Worm (Caenorhabditis elegans) whole organism, early embryonic: ENCODE results near the gene cec-3.

ENCODE experiments used
- B0310.2 ChIP-seq: sonication (generic microtip); optimal IDR thresholded peaks from 2 replicates; lab custom pipeline; 2016; ENCODE audit warnings: mild to moderate bottlenecking, missing genetic modification characterization, missing compliant biosample characterization
- F13C5.2 ChIP-seq: sonication (generic microtip); optimal IDR thresholded peaks from 2 replicates; lab custom pipeline; 2017; ENCODE audit warnings: mild to moderate bottlenecking, missing genetic modification characterization, inconsistent platforms, missing compliant biosample characterization
- aly-1 ChIP-seq: sonication (generic microtip); optimal IDR thresholded peaks from 2 replicates; lab custom pipeline; 2016; ENCODE audit warnings: missing genetic modification characterization, missing compliant biosample characterization
- ama-1 ChIP-seq: fragments of 150-350 bp; optimal IDR thresholded peaks from 2 replicates; lab custom pipeline; 2014
- ceh-13 ChIP-seq: fragments of 200-800 bp; sonication (Bioruptor generic); optimal IDR thresholded peaks from 2 replicates; lab custom pipeline; 2018; ENCODE audit warnings: mild to moderate bottlenecking, missing genetic modification characterization, missing compliant biosample characterization
- ceh-36 ChIP-seq: sonication (generic microtip); optimal IDR thresholded peaks from 2 replicates; lab custom pipeline; 2016; ENCODE audit warnings: missing genetic modification characterization, inconsistent platforms, missing compliant biosample characterization
- ets-7 ChIP-seq: sonication (generic microtip); optimal IDR thresholded peaks from 2 replicates; lab custom pipeline; 2016; ENCODE audit warnings: missing genotype, missing genetic modification characterization, missing compliant biosample characterization
- flt-1 ChIP-seq: fragments of 200-800 bp; sonication (Bioruptor generic); IDR thresholded peaks from 2 replicates; pipeline ENCODE4 v1.3.6; 2022; ENCODE audit warnings: missing genetic modification characterization, missing compliant biosample characterization
- hmbx-1 ChIP-seq: sonication (generic microtip); optimal IDR thresholded peaks from 2 replicates; lab custom pipeline; 2016; ENCODE audit warnings: mild to moderate bottlenecking, missing genetic modification characterization, missing compliant biosample characterization
- hmg-4 ChIP-seq: fragments of 200-800 bp; sonication (Bioruptor generic); optimal IDR thresholded peaks from 2 replicates; lab custom pipeline; 2018; ENCODE audit warnings: mild to moderate bottlenecking, missing genetic modification characterization, missing compliant biosample characterization
- hnd-1 ChIP-seq: sonication (generic microtip); optimal IDR thresholded peaks from 2 replicates; lab custom pipeline; 2016; ENCODE audit warnings: missing genetic modification characterization, missing compliant biosample characterization
- pes-1 ChIP-seq: fragments of 200-800 bp; sonication (Bioruptor generic); IDR thresholded peaks from 2 replicates; pipeline ENCODE4 v1.3.6; 2022; ENCODE audit warnings: missing genetic modification reagents, missing genetic modification characterization, missing compliant biosample characterization
- scrt-1 ChIP-seq: fragments of 200-800 bp; sonication (Bioruptor generic); IDR thresholded peaks from 2 replicates; pipeline ENCODE4 v1.3.6; 2022; ENCODE audit warnings: missing genetic modification characterization, missing compliant biosample characterization
- sea-1 ChIP-seq: fragments of 200-800 bp; sonication (Bioruptor generic); conservative IDR thresholded peaks from 2 replicates; pipeline ENCODE4 v1.3.6; 2022; ENCODE audit warnings: missing genetic modification characterization, missing compliant biosample characterization
- tbx-11 ChIP-seq: fragments of 200-800 bp; sonication (Bioruptor generic); IDR thresholded peaks from 2 replicates; pipeline ENCODE4 v1.3.6; 2022; ENCODE audit warnings: missing genetic modification characterization, missing compliant biosample characterization
- tbx-37 ChIP-seq: fragments of 200-800 bp; sonication (Bioruptor generic); conservative IDR thresholded peaks from 2 replicates; pipeline ENCODE4 v1.3.6; 2022; ENCODE audit warnings: missing genetic modification reagents, missing genetic modification characterization, missing compliant biosample characterization
- tra-4 ChIP-seq: sonication (generic microtip); optimal IDR thresholded peaks from 2 replicates; lab custom pipeline; 2017; ENCODE audit warnings: missing genetic modification characterization, missing compliant biosample characterization

Gene cec-3

DNA sequence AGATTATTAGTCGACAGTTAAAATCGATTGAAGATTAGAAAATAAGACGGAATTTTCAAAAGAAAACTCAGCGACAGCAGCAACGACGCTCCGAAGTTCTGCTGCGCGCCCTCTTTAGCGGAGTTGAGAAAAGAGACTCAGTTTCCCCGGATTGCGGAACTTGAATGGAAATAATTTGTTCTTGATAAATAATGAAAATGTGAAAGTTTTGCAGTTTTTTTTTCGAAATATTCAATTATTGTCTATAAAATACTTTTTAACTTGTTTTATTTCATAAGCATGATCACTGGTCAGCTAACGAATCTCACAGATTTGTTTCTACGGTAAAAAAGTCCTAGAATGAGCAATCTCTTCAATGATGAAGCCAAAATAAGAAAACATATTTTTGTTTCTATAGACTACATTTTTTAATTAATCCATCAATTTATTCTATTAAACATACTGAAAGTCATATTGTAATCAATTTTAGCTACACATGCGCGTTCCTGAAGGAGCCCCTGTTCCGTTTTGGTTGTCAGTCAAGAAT lies at the start of gene cec-3, which contains the start of gene T09A5.15:
cec-3 (minus strand) TSS at position 116 of the 526 bp plus-strand sequence.
T09A5.15 (plus strand) TSS at position 476 of the 526 bp plus-strand sequence.
- TF ChIP-seq F13C5.2 (tag; lab: Kevin White, UChicago) (peak; percentile 63), hmbx-1 (no peak)

DNA sequence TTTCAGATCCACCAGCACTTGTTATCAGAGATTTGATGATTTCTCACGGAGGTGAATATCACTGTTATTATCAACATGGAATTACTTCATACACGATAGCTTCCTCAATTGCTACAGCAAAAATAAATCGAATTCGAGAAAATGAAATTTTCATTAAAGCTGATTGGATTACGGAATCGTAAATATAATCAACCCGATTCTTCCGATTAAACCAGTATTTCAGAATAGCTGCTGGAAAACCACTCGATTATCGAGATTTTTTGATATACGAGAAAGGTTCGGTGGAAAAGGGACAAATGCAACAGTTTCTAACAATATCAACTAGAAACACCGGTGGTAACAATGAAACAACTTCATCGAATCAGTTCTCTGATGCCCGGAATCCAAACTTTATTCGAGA lies 44.6 kb upstream of the cec-3 start:
- no peak for TF ChIP-seq tra-4 (tag; lab: Kevin White, UChicago)
- no peak for TF ChIP-seq tbx-11 (GFP tag; lab: Robert Waterston, UW)
- no peak for TF ChIP-seq scrt-1 (GFP tag; lab: Robert Waterston, UW)
- TF ChIP-seq hnd-1 (tag; lab: Kevin White, UChicago), result no peak
- TF ChIP-seq ceh-13 (GFP tag; lab: Kevin White, UChicago), result no peak
- no peak for TF ChIP-seq ets-7 (tag; lab: Kevin White, UChicago)
- TF ChIP-seq aly-1 (tag; lab: Kevin White, UChicago), result no peak
- TF ChIP-seq hmg-4, result no peak
- no peak for TF ChIP-seq flt-1 (GFP tag; lab: Robert Waterston, UW)
- TF ChIP-seq ceh-36, result no peak
- TF ChIP-seq pes-1 (GFP tag; lab: Robert Waterston, UW), result no peak
- no peak for TF ChIP-seq hmbx-1
- no peak for TF ChIP-seq F13C5.2 (tag; lab: Kevin White, UChicago)
- no peak for TF ChIP-seq sea-1
- TF ChIP-seq ama-1, result no peak
- no peak for TF ChIP-seq B0310.2 (tag; lab: Kevin White, UChicago)

DNA sequence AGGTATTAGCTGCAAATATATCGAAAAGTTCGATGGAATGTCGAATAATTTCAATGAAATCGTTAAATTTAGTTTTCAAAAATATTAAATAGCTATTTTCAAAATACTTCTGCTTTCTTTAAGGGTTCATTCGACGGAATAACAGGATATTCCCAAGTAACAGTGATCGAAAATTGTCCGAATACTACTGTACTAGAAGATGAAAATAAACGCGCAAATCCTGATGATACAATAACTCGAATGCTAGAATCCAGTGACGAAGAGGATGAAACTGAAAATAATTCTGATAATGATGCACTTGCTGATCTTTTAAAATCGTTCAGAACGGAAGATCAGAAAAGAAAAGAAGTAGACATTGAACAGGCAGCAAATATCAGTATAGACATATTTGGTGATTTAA lies 43.4 kb upstream of the cec-3 start:
- TF ChIP-seq aly-1 (tag; lab: Kevin White, UChicago), result no peak
- TF ChIP-seq flt-1 (GFP tag; lab: Robert Waterston, UW), result no peak
- no peak for TF ChIP-seq hnd-1 (tag; lab: Kevin White, UChicago)
- TF ChIP-seq ama-1, result no peak
- no peak for TF ChIP-seq ets-7 (tag; lab: Kevin White, UChicago)
- TF ChIP-seq pes-1 (GFP tag; lab: Robert Waterston, UW), result no peak
- no peak for TF ChIP-seq tbx-11 (GFP tag; lab: Robert Waterston, UW)
- TF ChIP-seq F13C5.2 (tag; lab: Kevin White, UChicago), result no peak
- TF ChIP-seq ceh-13 (GFP tag; lab: Kevin White, UChicago), result no peak
- TF ChIP-seq sea-1, result no peak
- no peak for TF ChIP-seq hmbx-1
- no peak for TF ChIP-seq tra-4 (tag; lab: Kevin White, UChicago)
- no peak for TF ChIP-seq B0310.2 (tag; lab: Kevin White, UChicago)
- no peak for TF ChIP-seq scrt-1 (GFP tag; lab: Robert Waterston, UW)
- no peak for TF ChIP-seq tbx-37
- TF ChIP-seq hmg-4, result no peak
- no peak for TF ChIP-seq ceh-36

DNA sequence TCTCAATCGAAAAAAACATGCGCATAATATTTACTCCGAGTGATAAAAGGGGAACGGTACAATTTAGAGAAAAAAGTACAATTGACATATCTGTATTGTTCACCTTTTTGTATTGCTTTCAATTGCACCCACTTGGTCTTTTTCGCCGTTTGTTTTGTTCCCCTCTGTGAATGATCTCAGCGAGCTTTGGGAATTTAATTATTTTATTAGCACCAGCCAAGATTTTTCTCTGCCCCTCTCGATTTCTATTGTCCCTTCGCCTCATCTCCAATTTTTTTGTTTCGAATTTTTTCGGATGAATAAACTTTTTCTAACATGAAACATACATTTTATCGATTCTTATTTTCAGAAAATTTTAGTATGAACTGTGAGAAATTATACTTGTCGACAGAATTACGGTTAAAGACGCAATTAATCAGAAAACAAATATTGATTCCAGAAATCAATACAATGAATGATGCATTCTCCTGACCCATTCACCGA lies 42.8 kb upstream of the cec-3 start, which contains the start of gene rev-1:
rev-1 (plus strand) TSS at position 433 of the 483 bp plus-strand sequence.
- TF ChIP-seq hmbx-1, result no peak
- TF ChIP-seq tra-4 (tag; lab: Kevin White, UChicago), result no peak
- no peak for TF ChIP-seq ets-7 (tag; lab: Kevin White, UChicago)
- no peak for TF ChIP-seq aly-1 (tag; lab: Kevin White, UChicago)
- TF ChIP-seq hnd-1 (tag; lab: Kevin White, UChicago), result no peak
- TF ChIP-seq flt-1 (GFP tag; lab: Robert Waterston, UW), result no peak
- TF ChIP-seq B0310.2 (tag; lab: Kevin White, UChicago), result no peak
- no peak for TF ChIP-seq ama-1
- no peak for TF ChIP-seq ceh-13 (GFP tag; lab: Kevin White, UChicago)
- no peak for TF ChIP-seq ceh-36
- TF ChIP-seq tbx-11 (GFP tag; lab: Robert Waterston, UW), result no peak
- no peak for TF ChIP-seq F13C5.2 (tag; lab: Kevin White, UChicago)
- TF ChIP-seq scrt-1 (GFP tag; lab: Robert Waterston, UW), result no peak

DNA sequence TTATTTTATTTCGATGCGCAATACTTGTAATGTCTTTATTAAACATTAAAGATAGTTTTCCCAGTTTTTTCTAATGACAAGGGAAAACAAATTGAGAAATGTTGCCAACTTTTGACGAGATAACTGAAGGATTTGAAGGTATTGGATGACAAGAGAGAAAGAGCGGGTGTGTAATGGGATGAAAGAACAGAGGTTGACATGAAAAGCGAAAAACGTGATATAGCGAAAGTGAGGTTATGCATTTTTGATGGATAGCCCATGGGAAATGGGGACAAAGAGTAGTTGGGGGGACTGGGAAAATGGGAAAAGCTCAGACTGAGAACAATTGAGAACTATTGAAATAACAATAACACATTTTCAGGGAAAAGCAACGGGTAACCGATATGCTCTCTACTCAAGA lies 37.8 kb upstream of the cec-3 start:
- no peak for TF ChIP-seq flt-1 (GFP tag; lab: Robert Waterston, UW)
- no peak for TF ChIP-seq ceh-13 (GFP tag; lab: Kevin White, UChicago)
- no peak for TF ChIP-seq hmg-4
- no peak for TF ChIP-seq ceh-36

DNA sequence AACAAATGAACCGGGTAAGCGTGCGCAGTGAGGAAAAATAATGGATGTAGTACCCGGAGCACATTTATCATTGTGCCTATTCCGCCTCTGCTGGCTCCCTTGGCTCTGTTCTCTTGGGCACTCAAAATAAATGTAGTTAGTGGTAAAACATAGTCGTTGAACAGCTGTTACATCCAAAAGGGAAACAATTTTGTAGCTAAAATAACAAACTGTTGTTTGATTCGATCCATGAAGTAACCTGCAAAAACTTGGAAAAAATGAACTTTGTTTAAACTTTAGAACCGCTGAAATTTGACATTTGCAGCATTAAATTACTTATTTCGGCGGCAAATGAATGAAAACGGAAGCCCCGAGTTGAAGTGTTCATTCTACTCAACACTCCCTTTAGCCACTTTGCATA lies 36.2 kb upstream of the cec-3 start:
- TF ChIP-seq hnd-1 (tag; lab: Kevin White, UChicago) (no peak), ama-1 (no peak), ceh-36 (no peak), pes-1 (GFP tag; lab: Robert Waterston, UW) (no peak), F13C5.2 (tag; lab: Kevin White, UChicago) (no peak), hmg-4 (no peak), flt-1 (GFP tag; lab: Robert Waterston, UW) (no peak), aly-1 (tag; lab: Kevin White, UChicago) (no peak), hmbx-1 (no peak), B0310.2 (tag; lab: Kevin White, UChicago) (no peak), tbx-37 (no peak), ets-7 (tag; lab: Kevin White, UChicago) (no peak), tbx-11 (GFP tag; lab: Robert Waterston, UW) (no peak), tra-4 (tag; lab: Kevin White, UChicago) (no peak)

DNA sequence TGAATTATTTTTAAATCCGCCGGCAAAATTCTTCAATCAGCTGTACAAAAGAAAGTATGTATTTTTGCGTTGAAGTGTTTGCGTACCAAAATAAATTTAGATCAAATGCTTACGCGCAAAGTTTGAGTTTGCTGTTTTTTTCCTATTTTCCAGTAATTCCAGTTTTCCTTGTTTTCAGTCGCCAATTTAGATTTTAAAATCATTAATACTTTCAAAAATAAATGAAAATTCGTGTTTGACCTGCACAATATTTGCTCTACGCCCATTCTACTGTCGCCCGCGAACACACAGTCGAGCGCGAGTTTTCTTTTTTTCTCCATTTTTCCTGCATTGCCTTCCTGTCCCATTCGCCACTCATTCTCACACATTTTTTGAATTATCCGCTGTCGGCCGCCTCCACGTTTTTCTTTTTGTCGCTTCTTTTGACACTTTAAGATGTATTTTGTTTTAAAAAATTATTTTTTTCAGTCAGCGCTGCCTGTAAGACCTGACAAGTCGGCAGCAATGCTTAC lies 35.4 kb upstream of the cec-3 start, which contains the start of gene ptc-1:
ptc-1 (plus strand) TSS at position 462 of the 512 bp plus-strand sequence.
- TF ChIP-seq sea-1 (no peak), tbx-11 (GFP tag; lab: Robert Waterston, UW) (no peak), aly-1 (tag; lab: Kevin White, UChicago) (no peak), tra-4 (tag; lab: Kevin White, UChicago) (no peak), B0310.2 (tag; lab: Kevin White, UChicago) (no peak), ceh-36 (no peak), flt-1 (GFP tag; lab: Robert Waterston, UW) (no peak), ceh-13 (GFP tag; lab: Kevin White, UChicago) (no peak), hmbx-1 (no peak)
